Fruit fly (Drosophila melanogaster) whole organism, embryonic: Measurements from ENCODE around the gene CG8564.

Experiments used
- ATbp ChIP-seq: fragments of 200-800 bp; sonication (Bioruptor generic); optimal IDR thresholded peaks from 2 replicates; lab custom pipeline; 2017; ENCODE audit warnings: missing biosample characterization, mild to moderate bottlenecking, missing genetic modification characterization, missing genetic modification reagents
- Antp ChIP-seq: fragments of 200-800 bp; sonication (Bioruptor generic); optimal IDR thresholded peaks from 3 replicates; lab custom pipeline; 2016; ENCODE audit warnings: missing biosample characterization, missing genetic modification characterization
- B-H1 ChIP-seq: fragments of 200-800 bp; sonication (Bioruptor generic); IDR thresholded peaks from 3 replicates; pipeline ENCODE4 v1.3.6; 2022; ENCODE audit warnings: missing biosample characterization, missing genetic modification characterization
- B-H2 ChIP-seq: fragments of 200-800 bp; sonication (Bioruptor generic); optimal IDR thresholded peaks from 2 replicates; lab custom pipeline; 2018; ENCODE audit warnings: missing biosample characterization, mild to moderate bottlenecking, missing genetic modification characterization
- Bdp1 ChIP-seq: fragments of 200-800 bp; sonication (Bioruptor generic); optimal IDR thresholded peaks from 3 replicates; lab custom pipeline; 2016; ENCODE audit warnings: missing biosample characterization, missing genetic modification characterization
- CG10147 ChIP-seq: fragments of 200-800 bp; sonication (Bioruptor generic); optimal IDR thresholded peaks from 2 replicates; lab custom pipeline; 2019; ENCODE audit warnings: missing biosample characterization, mild to moderate bottlenecking, missing genetic modification characterization, moderate library complexity
- CG10654 ChIP-seq: fragments of 200-800 bp; sonication (Bioruptor generic); optimal IDR thresholded peaks from 2 replicates; lab custom pipeline; 2016; ENCODE audit warnings: missing biosample characterization, missing genetic modification characterization
- CG12071 ChIP-seq: fragments of 200-800 bp; sonication (Bioruptor generic); optimal IDR thresholded peaks from 3 replicates; lab custom pipeline; 2018; ENCODE audit warnings: missing biosample characterization, mild to moderate bottlenecking, missing genetic modification characterization
- CG12104 ChIP-seq: fragments of 200-800 bp; sonication (Bioruptor generic); optimal IDR thresholded peaks from 3 replicates; lab custom pipeline; 2016; ENCODE audit warnings: missing biosample characterization, missing genetic modification characterization
- CG12744 ChIP-seq: fragments of 200-800 bp; sonication (Bioruptor generic); optimal IDR thresholded peaks from 2 replicates; lab custom pipeline; 2016; ENCODE audit warnings: missing biosample characterization, missing genetic modification characterization
- CG14710 ChIP-seq: fragments of 200-800 bp; sonication (Bioruptor generic); optimal IDR thresholded peaks from 3 replicates; lab custom pipeline; 2019; ENCODE audit warnings: missing biosample characterization, mild to moderate bottlenecking, missing genetic modification characterization, moderate library complexity
- CG1529 ChIP-seq: fragments of 200-800 bp; sonication (Bioruptor generic); optimal IDR thresholded peaks from 3 replicates; lab custom pipeline; 2018; ENCODE audit warnings: missing biosample characterization, missing genetic modification characterization
- CG15696 ChIP-seq: fragments of 200-800 bp; sonication (Bioruptor generic); optimal IDR thresholded peaks from 2 replicates; lab custom pipeline; 2019; ENCODE audit warnings: missing biosample characterization, mild to moderate bottlenecking, missing genetic modification characterization, moderate library complexity
- CG17328 ChIP-seq: fragments of 200-800 bp; sonication (Bioruptor generic); IDR thresholded peaks from 2 replicates; pipeline ENCODE4 v1.3.6; 2022; ENCODE audit warnings: missing biosample characterization, missing genetic modification characterization
- CG1832 ChIP-seq: fragments of 200-800 bp; sonication (Bioruptor generic); optimal IDR thresholded peaks from 2 replicates; lab custom pipeline; 2017; ENCODE audit warnings: missing biosample characterization, mild to moderate bottlenecking, missing genetic modification characterization, inconsistent platforms
- CG18619 ChIP-seq: fragments of 200-800 bp; sonication (Bioruptor generic); optimal IDR thresholded peaks from 3 replicates; lab custom pipeline; 2017; ENCODE audit warnings: missing biosample characterization, mild to moderate bottlenecking, missing genetic modification characterization
- CG31388 ChIP-seq: fragments of 200-800 bp; sonication (Bioruptor generic); optimal IDR thresholded peaks from 2 replicates; lab custom pipeline; 2016; ENCODE audit warnings: missing biosample characterization, missing genetic modification characterization
- CG31441 ChIP-seq: fragments of 200-800 bp; sonication (Bioruptor generic); IDR thresholded peaks from 2 replicates; pipeline ENCODE4 v1.3.6; 2022; ENCODE audit warnings: missing biosample characterization, missing genetic modification characterization
- CG3163 ChIP-seq: fragments of 200-800 bp; sonication (Bioruptor generic); optimal IDR thresholded peaks from 3 replicates; lab custom pipeline; 2016; ENCODE audit warnings: missing biosample characterization, missing genetic modification characterization
- CG32532 ChIP-seq: fragments of 200-800 bp; sonication (Bioruptor generic); IDR thresholded peaks from 2 replicates; pipeline ENCODE4 v1.3.6; 2022; ENCODE audit warnings: missing biosample characterization, missing genetic modification characterization
- CG3407 ChIP-seq: fragments of 200-800 bp; sonication (Bioruptor generic); optimal IDR thresholded peaks from 2 replicates; lab custom pipeline; 2018; ENCODE audit warnings: missing biosample characterization, mild to moderate bottlenecking, missing genetic modification characterization
- CG7271 ChIP-seq: fragments of 200-800 bp; sonication (Bioruptor generic); optimal IDR thresholded peaks from 2 replicates; lab custom pipeline; 2018; ENCODE audit warnings: missing biosample characterization, mild to moderate bottlenecking, missing genetic modification characterization, moderate library complexity
- CG7357 ChIP-seq: fragments of 200-800 bp; sonication (Bioruptor generic); IDR thresholded peaks from 3 replicates; pipeline ENCODE4 v1.3.6; 2022; ENCODE audit warnings: missing biosample characterization, missing genetic modification characterization
- CG8765 ChIP-seq: fragments of 200-800 bp; sonication (Bioruptor generic); IDR thresholded peaks from 2 replicates; pipeline ENCODE4 v1.3.6; 2022; ENCODE audit warnings: missing biosample characterization, missing genetic modification characterization
- D ChIP-seq, 2 experiments: fragments of 200-800 bp in 1 of 2; fragments of >200 bp in 1 of 2; sonication (Bioruptor generic) in 1 of 2; optimal IDR thresholded peaks; 2 replicates in 1 of 2; 3 replicates in 1 of 2; lab custom pipeline; 2017; ENCODE audit warnings: mild to moderate bottlenecking in 1 of 2, missing biosample characterization in 1 of 2, missing genetic modification characterization in 1 of 2, missing genetic modification reagents in 1 of 2
- Hr39 ChIP-seq: fragments of >200 bp; optimal IDR thresholded peaks from 2 replicates; lab custom pipeline; 2017
- Hr51 ChIP-seq, 2 experiments: fragments of 200-800 bp; sonication (Bioruptor generic); optimal IDR thresholded peaks; 2 replicates in 1 of 2; 3 replicates in 1 of 2; lab custom pipeline; 2016 to 2018; ENCODE audit warnings: missing biosample characterization in 2 of 2, missing genetic modification characterization in 2 of 2, mild to moderate bottlenecking in 1 of 2, moderate library complexity in 1 of 2
- Lhr ChIP-seq: fragments of 200-800 bp; sonication (Bioruptor generic); optimal IDR thresholded peaks from 3 replicates; lab custom pipeline; 2017; ENCODE audit warnings: mild to moderate bottlenecking, missing biosample characterization, missing genetic modification reagents, missing genetic modification characterization
- Lpt ChIP-seq: fragments of >200 bp; optimal IDR thresholded peaks from 2 replicates; lab custom pipeline; 2018; ENCODE audit warnings: missing biosample characterization, missing genetic modification characterization
- Max ChIP-seq: fragments of 200-800 bp; sonication (Bioruptor generic); optimal IDR thresholded peaks from 2 replicates; lab custom pipeline; 2016; ENCODE audit warnings: missing biosample characterization, mild to moderate bottlenecking, missing genetic modification characterization
- Meics ChIP-seq: fragments of 200-800 bp; sonication (Bioruptor generic); optimal IDR thresholded peaks from 2 replicates; lab custom pipeline; 2017; ENCODE audit warnings: missing biosample characterization, mild to moderate bottlenecking, missing genetic modification characterization
- Scr ChIP-seq: fragments of 200-800 bp; sonication (Bioruptor generic); IDR thresholded peaks from 2 replicates; pipeline ENCODE4 v1.3.6; 2022; ENCODE audit warnings: missing biosample characterization, missing genetic modification characterization; ENCODE audit not compliant: partially characterized antibody
- amos ChIP-seq: fragments of 200-800 bp; sonication (Bioruptor generic); IDR thresholded peaks from 2 replicates; pipeline ENCODE4 v1.3.6; 2022; ENCODE audit warnings: missing biosample characterization, missing genetic modification characterization; ENCODE audit not compliant: partially characterized antibody
- ara ChIP-seq: fragments of 200-800 bp; sonication (Bioruptor generic); IDR thresholded peaks from 2 replicates; pipeline ENCODE4 v1.3.6; 2022; ENCODE audit warnings: missing biosample characterization, missing genetic modification characterization
- crc ChIP-seq: fragments of 200-800 bp; sonication (Bioruptor generic); optimal IDR thresholded peaks from 2 replicates; lab custom pipeline; 2016; ENCODE audit warnings: missing biosample characterization, missing genetic modification characterization
- dm ChIP-seq: fragments of 200-800 bp; sonication (Bioruptor generic); optimal IDR thresholded peaks from 3 replicates; lab custom pipeline; 2016; ENCODE audit warnings: missing biosample characterization, missing genetic modification characterization
- eve ChIP-seq, 2 experiments: fragments of >200 bp; optimal IDR thresholded peaks; 2 replicates each; lab custom pipeline; 2017; ENCODE audit warnings: missing biosample characterization in 2 of 2, missing genetic modification characterization in 2 of 2
- fd3F ChIP-seq: fragments of 200-800 bp; sonication (Bioruptor generic); optimal IDR thresholded peaks from 2 replicates; lab custom pipeline; 2018; ENCODE audit warnings: missing biosample characterization, mild to moderate bottlenecking, missing genetic modification characterization, moderate library complexity
- kni ChIP-seq: fragments of 200-800 bp; sonication (Bioruptor generic); optimal IDR thresholded peaks from 3 replicates; lab custom pipeline; 2017; ENCODE audit warnings: mild to moderate bottlenecking, missing biosample characterization, missing genetic modification reagents, missing genetic modification characterization
- lov ChIP-seq, 2 experiments: fragments of 200-800 bp in 1 of 2; fragments of >200 bp in 1 of 2; sonication (Bioruptor generic) in 1 of 2; IDR thresholded peaks in 1 of 2; optimal IDR thresholded peaks in 1 of 2; 2 replicates in 1 of 2; 3 replicates in 1 of 2; pipeline versions ENCODE4 v1.3.6 to Lab custom; 2017 to 2022; ENCODE audit warnings: missing biosample characterization in 1 of 2, missing genetic modification characterization in 1 of 2
- nau ChIP-seq: fragments of 200-800 bp; sonication (Bioruptor generic); optimal IDR thresholded peaks from 3 replicates; lab custom pipeline; 2017; ENCODE audit warnings: missing biosample characterization, mild to moderate bottlenecking, missing genetic modification characterization, missing genetic modification reagents
- prd ChIP-seq, 3 experiments: fragments of >200 bp in 2 of 3; fragments of 200-800 bp in 1 of 3; sonication (Bioruptor generic) in 1 of 3; optimal IDR thresholded peaks in 2 of 3; IDR thresholded peaks in 1 of 3; 2 replicates in 2 of 3; 3 replicates in 1 of 3; pipeline versions ENCODE4 v1.3.6 to Lab custom; 2017 to 2022; ENCODE audit warnings: missing biosample characterization in 1 of 3, missing genetic modification characterization in 1 of 3
- run ChIP-seq: fragments of 200-800 bp; sonication (Bioruptor generic); optimal IDR thresholded peaks from 3 replicates; lab custom pipeline; 2018; ENCODE audit warnings: missing biosample characterization, mild to moderate bottlenecking, missing genetic modification characterization
- scrt ChIP-seq: fragments of 200-800 bp; sonication (Bioruptor generic); optimal IDR thresholded peaks from 2 replicates; lab custom pipeline; 2018; ENCODE audit warnings: missing biosample characterization, mild to moderate bottlenecking, missing genetic modification characterization, moderate library complexity
- sisA ChIP-seq: fragments of 200-800 bp; sonication (Bioruptor generic); IDR thresholded peaks from 2 replicates; pipeline ENCODE4 v1.3.6; 2022; ENCODE audit warnings: missing biosample characterization, missing genetic modification characterization
- sqz ChIP-seq: fragments of 200-800 bp; sonication (Bioruptor generic); optimal IDR thresholded peaks from 3 replicates; lab custom pipeline; 2018; ENCODE audit warnings: missing biosample characterization, mild to moderate bottlenecking, missing genetic modification characterization
- vnd ChIP-seq: fragments of 200-800 bp; sonication (Bioruptor generic); IDR thresholded peaks from 3 replicates; pipeline ENCODE4 v1.3.6; 2022; ENCODE audit warnings: missing biosample characterization, missing genetic modification characterization; ENCODE audit not compliant: partially characterized antibody
- wor ChIP-seq: fragments of 200-800 bp; sonication (Bioruptor generic); IDR thresholded peaks from 2 replicates; pipeline ENCODE4 v1.3.6; 2022; ENCODE audit warnings: missing biosample characterization, missing genetic modification characterization

The CG8564 gene

DNA sequence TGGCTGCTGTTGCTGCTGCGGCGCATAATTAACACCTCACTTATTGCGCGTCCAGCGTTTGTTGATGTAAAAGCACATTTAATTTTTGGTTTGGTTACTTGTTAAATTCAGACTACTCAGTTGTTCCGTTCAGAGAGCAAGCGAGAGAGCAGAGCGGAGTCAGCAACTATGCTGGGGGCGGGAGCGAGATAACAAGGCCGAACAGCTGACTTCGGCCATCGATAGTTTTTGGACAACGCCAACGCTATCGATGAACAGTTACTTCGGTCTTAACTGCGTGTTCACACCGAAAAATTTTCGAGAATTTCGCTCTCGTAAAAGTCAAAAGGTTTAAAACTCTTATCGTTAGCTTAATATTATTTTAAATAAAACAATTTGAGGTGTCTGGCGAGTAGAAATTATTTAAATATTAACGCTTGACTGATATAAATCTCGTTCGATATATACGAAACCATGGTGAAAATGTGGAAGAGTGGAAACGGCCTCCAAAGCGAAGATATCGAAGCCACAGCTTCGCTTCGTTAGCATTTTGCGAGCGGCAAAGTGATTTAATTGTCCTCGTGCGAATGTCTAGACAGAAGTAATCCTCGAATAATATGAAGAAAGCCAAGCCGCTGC, 6.2 kb downstream of the CG8564 start, which contains the start of the genes SMSr and smid (continued):
- TF ChIP-seq scrt (GFP tag; lab: Kevin White, UChicago) (peak; percentile 55), lov (optimal IDR thresholded peaks at IDR 0.05; lab: Kevin White, UChicago) (no peak), lov (GFP tag; IDR thresholded peaks at IDR 0.05; lab: Robert Waterston, UW) (no peak), CG31441 (GFP tag; lab: Robert Waterston, UW) (peak; percentile 69), CG15696 (peak; percentile 54), CG14710 (tag; lab: Kevin White, UChicago) (peak; percentile 85), run (tag; lab: Kevin White, UChicago) (no peak), Lpt (no peak), Antp (GFP tag; lab: Kevin White, UChicago) (peak; percentile 52), CG7271 (peak; percentile 9), CG12744 (GFP tag; lab: Kevin White, UChicago) (no peak), Max (GFP tag; lab: Kevin White, UChicago) (peak; percentile 74), CG7357 (GFP tag; lab: Robert Waterston, UW) (peak; percentile 99), CG3407 (GFP tag; lab: Kevin White, UChicago) (peak; percentile 21), CG32532 (GFP tag; lab: Robert Waterston, UW) (peak; percentile 70), nau (GFP tag; lab: Kevin White, UChicago) (no peak), amos (GFP tag; lab: Robert Waterston, UW) (peak; percentile 82), eve (GFP tag; optimal IDR thresholded peaks at IDR 0.05; lab: Kevin White, UChicago) (no peak), CG8765 (GFP tag; lab: Robert Waterston, UW) (peak; percentile 52; the same call in 1 of the 2 replicates), CG1832 (peak; percentile 80), CG10147 (GFP tag; lab: Kevin White, UChicago) (peak; percentile 44), Bdp1 (GFP tag; lab: Kevin White, UChicago) (peak; percentile 57), B-H1 (GFP tag; lab: Robert Waterston, UW) (no peak; the same call in 2 of the 3 replicates), CG18619 (GFP tag; lab: Kevin White, UChicago) (peak; percentile 48), CG31388 (no peak), B-H2 (peak; percentile 23), CG1529 (GFP tag; lab: Kevin White, UChicago) (peak; percentile 57), sisA (GFP tag; lab: Robert Waterston, UW) (peak; percentile 48; the same call in 1 of the 2 replicates), CG17328 (GFP tag; lab: Robert Waterston, UW) (0 out of 2 replicates have a peak, but pooled peaks have one; percentile 6), prd (optimal IDR thresholded peaks at IDR 0.05; lab: Kevin White, UChicago) (no peak), prd (GFP tag; IDR thresholded peaks at IDR 0.05; lab: Robert Waterston, UW) (peak; percentile 63; the same call in 2 of the 3 replicates), Lhr (GFP tag; lab: Kevin White, UChicago) (no peak), Hr39 (lab: Kevin White, UChicago) (no peak), kni (GFP tag; lab: Kevin White, UChicago) (peak; percentile 47), CG12104 (GFP tag; lab: Kevin White, UChicago) (no peak), CG12071 (GFP tag; lab: Kevin White, UChicago) (no peak), fd3F (peak; percentile 3), CG10654 (GFP tag; lab: Kevin White, UChicago) (peak; percentile 38), vnd (GFP tag; lab: Robert Waterston, UW) (peak; percentile 91), CG3163 (peak; percentile 24), Meics (GFP tag; lab: Kevin White, UChicago) (peak; percentile 55), dm (peak; percentile 49), wor (no peak), ATbp (GFP tag; lab: Kevin White, UChicago) (no peak), sqz (peak; percentile 25), ara (0 out of 2 replicates have a peak, but pooled peaks have one; percentile 44), Hr51 (GFP tag; optimal IDR thresholded peaks at IDR 0.05; lab: Kevin White, UChicago) (peak; percentile 39 to 63), Scr (GFP tag; lab: Robert Waterston, UW) (peak; percentile 92), D (optimal IDR thresholded peaks at IDR 0.05; lab: Kevin White, UChicago) (no peak), D (GFP tag; optimal IDR thresholded peaks at IDR 0.05; lab: Kevin White, UChicago) (peak; percentile 28), crc (peak; percentile 15)
